Fruit fly (Drosophila melanogaster) S2 (cell line): ENCODE results near the gene CG31806.

Source experiments
- CG8478 ChIP-seq: fragments of >200 bp; optimal IDR thresholded peaks from 2 replicates; lab custom pipeline; 2018
- CTCF ChIP-seq, 2 experiments: fragments of >200 bp; optimal IDR thresholded peaks; 2 replicates each; lab custom pipeline; 2018

- TF ChIP-seq CG8478 (lab: Kevin White, UChicago), result no peak
- TF ChIP-seq CTCF (optimal IDR thresholded peaks at IDR 0.05; lab: Kevin White, UChicago), result no peak
Observed at dm6 chr2L:17027503-17027902, 42.7 kb downstream of the CG31806 start.
